Fruit fly (Drosophila melanogaster) whole organism: ENCODE measurements around the gene CG13813.

Experiments
- Dll ChIP-seq: fragments of >200 bp; optimal IDR thresholded peaks from 2 replicates; lab custom pipeline; 2017
- psq ChIP-seq: fragments of >200 bp; optimal IDR thresholded peaks from 2 replicates; lab custom pipeline; 2017
- usp ChIP-seq: fragments of >200 bp; optimal IDR thresholded peaks from 2 replicates; lab custom pipeline; 2017; ENCODE audit warnings: missing biosample characterization, missing genetic modification characterization, mixed read lengths

- no peak for TF ChIP-seq usp (GFP tag; lab: Kevin White, UChicago)
- TF ChIP-seq psq (lab: Kevin White, UChicago) = no peak
- TF ChIP-seq Dll (lab: Kevin White, UChicago) = no peak
Observed at dm6 chr3L:20275886-20276285, 44.4 kb downstream of the CG13813 start.
